Fruit fly (Drosophila melanogaster) S2 (cell line): ENCODE results near the gene CG8159.

ENCODE experiments used
- CG8478 ChIP-seq: fragments of >200 bp; optimal IDR thresholded peaks from 2 replicates; lab custom pipeline; 2018
- CTCF ChIP-seq, 2 experiments: fragments of >200 bp; optimal IDR thresholded peaks; 2 replicates each; lab custom pipeline; 2018

DNA sequence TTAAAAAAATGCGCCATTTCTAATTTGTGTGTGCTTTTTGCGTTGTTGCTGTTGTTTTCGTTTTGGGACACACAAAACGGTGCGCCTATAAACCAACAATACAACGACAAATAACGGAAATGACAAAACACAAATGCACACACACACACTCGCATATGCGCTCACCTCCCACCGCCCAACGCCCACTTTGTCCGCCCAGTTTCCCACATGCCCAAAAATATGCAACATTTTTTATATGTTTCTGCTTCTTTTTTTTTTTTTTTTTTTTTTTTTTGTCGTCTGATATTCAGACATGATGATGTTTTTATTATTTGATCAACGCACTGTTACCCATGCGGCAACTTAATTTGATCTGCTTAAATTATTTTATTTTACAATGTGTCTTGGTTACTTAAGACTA is 19.5 kb upstream of the CG8159 start:
- TF ChIP-seq CG8478 (lab: Kevin White, UChicago) (no peak), CTCF (optimal IDR thresholded peaks at IDR 0.05; lab: Kevin White, UChicago) (no peak)
